Worm (Caenorhabditis elegans) whole organism, mixed stage, embryonic: ENCODE measurements around the gene ttr-38.

ENCODE experiments used
- M03D4.4 ChIP-seq: sonication (generic microtip); optimal IDR thresholded peaks from 2 replicates; lab custom pipeline; 2017; ENCODE audit warnings: mild to moderate bottlenecking, missing genetic modification characterization, missing compliant biosample characterization
- bed-3 ChIP-seq: fragments of 200-800 bp; sonication (Bioruptor generic); optimal IDR thresholded peaks from 3 replicates; lab custom pipeline; 2018; ENCODE audit warnings: mild to moderate bottlenecking, missing genetic modification characterization, moderate library complexity, missing compliant biosample characterization
- blmp-1 ChIP-seq: fragments of 150-350 bp; optimal IDR thresholded peaks from 2 replicates; lab custom pipeline; 2014; ENCODE audit warnings: missing biosample characterization, missing genetic modification characterization
- ceh-39 ChIP-seq: fragments of 150-350 bp; optimal IDR thresholded peaks from 2 replicates; lab custom pipeline; 2014; ENCODE audit warnings: missing biosample characterization, missing genetic modification characterization
- ceh-43 ChIP-seq: fragments of 200-800 bp; sonication (Bioruptor generic); optimal IDR thresholded peaks from 2 replicates; lab custom pipeline; 2018; ENCODE audit warnings: mild to moderate bottlenecking, missing genetic modification characterization, moderate library complexity, missing compliant biosample characterization
- ceh-83 ChIP-seq: fragments of 200-800 bp; sonication (Bioruptor generic); optimal IDR thresholded peaks from 2 replicates; lab custom pipeline; 2018; ENCODE audit warnings: mild to moderate bottlenecking, missing genetic modification characterization, missing compliant biosample characterization
- ces-1 ChIP-seq: fragments of 150-350 bp; optimal IDR thresholded peaks from 2 replicates; lab custom pipeline; 2014; ENCODE audit warnings: missing biosample characterization, missing genetic modification reagents, missing genetic modification characterization
- drap-1 ChIP-seq: fragments of 200-800 bp; sonication (Bioruptor generic); optimal IDR thresholded peaks from 3 replicates; lab custom pipeline; 2018; ENCODE audit warnings: mild to moderate bottlenecking, missing genetic modification characterization, missing compliant biosample characterization
- elt-1 ChIP-seq: sonication (generic microtip); optimal IDR thresholded peaks from 2 replicates; lab custom pipeline; 2017; ENCODE audit warnings: missing genetic modification characterization, mild to moderate bottlenecking, missing compliant biosample characterization, antibody characterized with exemption, moderate library complexity, borderline replicate concordance; ENCODE audit not compliant: insufficient read depth
- elt-3 ChIP-seq: fragments of 150-350 bp; optimal IDR thresholded peaks from 2 replicates; lab custom pipeline; 2014; ENCODE audit warnings: missing biosample characterization, missing genetic modification characterization
- flh-1 ChIP-seq: fragments of 200-800 bp; sonication (Bioruptor generic); optimal IDR thresholded peaks from 2 replicates; lab custom pipeline; 2018; ENCODE audit warnings: mild to moderate bottlenecking, missing genetic modification characterization, moderate library complexity, missing compliant biosample characterization
- ham-2 ChIP-seq: fragments of 200-800 bp; sonication (Bioruptor generic); optimal IDR thresholded peaks from 2 replicates; lab custom pipeline; 2018; ENCODE audit warnings: mild to moderate bottlenecking, missing genetic modification characterization, missing compliant biosample characterization
- hlh-1 ChIP-seq: fragments of 150-350 bp; optimal IDR thresholded peaks from 2 replicates; lab custom pipeline; 2014; ENCODE audit warnings: missing biosample characterization, missing genetic modification reagents, missing genetic modification characterization
- lin-13 ChIP-seq: fragments of 150-350 bp; optimal IDR thresholded peaks from 2 replicates; lab custom pipeline; 2014; ENCODE audit warnings: missing biosample characterization, missing genetic modification characterization
- lin-32 ChIP-seq: fragments of 200-800 bp; sonication (Bioruptor generic); optimal IDR thresholded peaks from 2 replicates; lab custom pipeline; 2018; ENCODE audit warnings: mild to moderate bottlenecking, missing genetic modification characterization, missing compliant biosample characterization
- lsy-2 ChIP-seq: fragments of 150-350 bp; optimal IDR thresholded peaks from 2 replicates; lab custom pipeline; 2014; ENCODE audit warnings: missing biosample characterization, missing genetic modification characterization
- mab-5 ChIP-seq: fragments of 150-350 bp; optimal IDR thresholded peaks from 2 replicates; lab custom pipeline; 2014; ENCODE audit warnings: missing biosample characterization, missing genetic modification characterization
- mep-1 ChIP-seq: fragments of 150-350 bp; optimal IDR thresholded peaks from 2 replicates; lab custom pipeline; 2017; ENCODE audit warnings: missing biosample characterization, missing genetic modification reagents, missing genetic modification characterization, inconsistent platforms
- mls-2 ChIP-seq: sonication (generic microtip); optimal IDR thresholded peaks from 2 replicates; lab custom pipeline; 2016; ENCODE audit warnings: mild to moderate bottlenecking, missing genetic modification characterization, moderate library complexity, missing compliant biosample characterization
- nhr-12 ChIP-seq: fragments of 150-350 bp; optimal IDR thresholded peaks from 2 replicates; lab custom pipeline; 2014; ENCODE audit warnings: missing biosample characterization, missing genetic modification characterization
- nhr-2 ChIP-seq: fragments of 150-350 bp; optimal IDR thresholded peaks from 2 replicates; lab custom pipeline; 2014; ENCODE audit warnings: missing biosample characterization, missing genetic modification characterization
- nhr-237 ChIP-seq: fragments of 150-350 bp; optimal IDR thresholded peaks from 2 replicates; lab custom pipeline; 2014; ENCODE audit warnings: missing biosample characterization, missing genetic modification characterization
- nhr-76 ChIP-seq: sonication (generic microtip); optimal IDR thresholded peaks from 2 replicates; lab custom pipeline; 2017; ENCODE audit warnings: missing biosample characterization, missing genetic modification characterization
- pha-4 ChIP-seq: fragments of 150-350 bp; optimal IDR thresholded peaks from 2 replicates; lab custom pipeline; 2018; ENCODE audit warnings: missing biosample characterization, missing genetic modification reagents, missing genetic modification characterization
- sem-2 ChIP-seq: fragments of 200-800 bp; sonication (Bioruptor generic); optimal IDR thresholded peaks from 2 replicates; lab custom pipeline; 2018; ENCODE audit warnings: mild to moderate bottlenecking, missing genetic modification characterization, missing compliant biosample characterization
- snpc-4 ChIP-seq: fragments of 150-350 bp; optimal IDR thresholded peaks from 2 replicates; lab custom pipeline; 2014; ENCODE audit warnings: missing biosample characterization, missing genetic modification characterization
- sptf-1 ChIP-seq: sonication (generic microtip); optimal IDR thresholded peaks from 2 replicates; lab custom pipeline; 2017; ENCODE audit warnings: mild to moderate bottlenecking, missing genetic modification characterization, moderate library complexity, missing compliant biosample characterization
- tbx-8 ChIP-seq: fragments of 200-800 bp; sonication (Bioruptor generic); optimal IDR thresholded peaks from 2 replicates; lab custom pipeline; 2018; ENCODE audit warnings: mild to moderate bottlenecking, missing genetic modification characterization, moderate library complexity, missing compliant biosample characterization
- unc-39 ChIP-seq: fragments of 150-350 bp; optimal IDR thresholded peaks from 2 replicates; lab custom pipeline; 2014; ENCODE audit warnings: missing biosample characterization, missing genetic modification characterization
- unc-62 ChIP-seq: fragments of 150-350 bp; optimal IDR thresholded peaks from 2 replicates; lab custom pipeline; 2014; ENCODE audit warnings: missing biosample characterization, missing genetic modification reagents, missing genetic modification characterization
- zip-8 ChIP-seq: fragments of 150-350 bp; optimal IDR thresholded peaks from 2 replicates; lab custom pipeline; 2014; ENCODE audit warnings: missing biosample characterization, missing genetic modification characterization
- ztf-11 ChIP-seq: fragments of 150-350 bp; optimal IDR thresholded peaks from 2 replicates; lab custom pipeline; 2014; ENCODE audit warnings: missing biosample characterization, missing genetic modification characterization

The ttr-38 gene

DNA sequence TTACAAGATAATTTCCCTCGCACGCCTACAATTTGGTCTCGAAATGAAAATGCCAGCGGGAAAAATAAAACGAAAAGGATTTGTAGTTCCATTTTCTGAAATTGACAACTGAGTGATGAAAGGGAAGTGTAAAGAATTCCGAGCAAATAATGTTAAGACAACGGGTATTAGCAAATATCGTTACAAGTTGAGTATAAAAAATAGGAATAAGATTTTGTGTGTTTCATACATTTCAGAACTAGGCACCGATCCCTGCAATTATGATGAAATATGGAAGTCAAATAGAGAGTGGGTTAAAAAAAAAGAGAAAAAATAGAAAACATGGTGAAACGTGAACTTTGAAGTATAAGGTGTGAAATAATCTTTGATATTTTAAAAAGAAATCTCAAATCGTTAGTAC, at the start of gene ttr-38:
TSS of gene ttr-38 (minus strand) at position 101 of the 400 bp plus-strand sequence.
- no peak for TF ChIP-seq ceh-39
- TF ChIP-seq unc-62 (GFP tag; lab: Kevin White, UChicago) = no peak
- no peak for TF ChIP-seq blmp-1
- TF ChIP-seq M03D4.4 = no peak
- no peak for TF ChIP-seq elt-1 (tag; lab: Kevin White, UChicago)
- TF ChIP-seq ham-2 (GFP tag; lab: Kevin White, UChicago) = no peak
- TF ChIP-seq zip-8 (tag; lab: Kevin White, UChicago) = no peak
- TF ChIP-seq nhr-12 = no peak
- no peak for TF ChIP-seq snpc-4 (tag; lab: Kevin White, UChicago)
- TF ChIP-seq flh-1 (GFP tag; lab: Kevin White, UChicago) = no peak
- TF ChIP-seq bed-3 (GFP tag; lab: Kevin White, UChicago) = no peak
- TF ChIP-seq ceh-83 = no peak
- TF ChIP-seq lsy-2 (tag; lab: Kevin White, UChicago) = no peak
- TF ChIP-seq nhr-2 (tag; lab: Kevin White, UChicago) = no peak
- TF ChIP-seq ces-1 (GFP tag; lab: Kevin White, UChicago) = no peak
- TF ChIP-seq, all 35 proteins: peak for 0

DNA sequence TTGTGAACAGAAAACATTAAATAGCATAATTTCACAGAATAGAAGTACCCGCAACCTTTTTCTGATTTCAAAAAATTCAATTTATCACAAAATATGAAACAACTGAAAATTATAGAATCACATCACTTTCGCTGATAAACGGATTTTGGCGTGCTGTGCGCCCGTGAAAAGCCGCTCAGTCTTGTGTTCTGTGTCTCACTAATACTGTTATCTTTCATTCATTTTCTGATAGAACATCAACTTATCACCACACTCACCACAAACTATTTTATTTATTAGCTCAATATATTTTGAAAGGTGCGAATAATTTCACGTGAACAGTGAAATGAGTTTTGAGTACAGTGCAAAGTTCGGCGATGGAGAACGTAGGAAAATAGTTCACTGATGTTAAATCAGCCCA, 49.8 kb upstream of the ttr-38 start:
- TF ChIP-seq ztf-11 (tag; lab: Kevin White, UChicago) (no peak), tbx-8 (GFP tag; lab: Kevin White, UChicago) (no peak), hlh-1 (tag; lab: Kevin White, UChicago) (no peak), ceh-43 (GFP tag; lab: Kevin White, UChicago) (no peak), sptf-1 (tag; lab: Kevin White, UChicago) (no peak), blmp-1 (no peak), pha-4 (tag; lab: Kevin White, UChicago) (no peak), unc-62 (GFP tag; lab: Kevin White, UChicago) (no peak), bed-3 (GFP tag; lab: Kevin White, UChicago) (no peak), ceh-83 (no peak), nhr-76 (tag; lab: Kevin White, UChicago) (no peak), lsy-2 (tag; lab: Kevin White, UChicago) (no peak), drap-1 (GFP tag; lab: Kevin White, UChicago) (no peak), lin-13 (tag; lab: Kevin White, UChicago) (no peak), ces-1 (GFP tag; lab: Kevin White, UChicago) (no peak), lin-32 (GFP tag; lab: Kevin White, UChicago) (no peak), sem-2 (GFP tag; lab: Kevin White, UChicago) (no peak), zip-8 (tag; lab: Kevin White, UChicago) (no peak), ham-2 (GFP tag; lab: Kevin White, UChicago) (no peak), mls-2 (tag; lab: Kevin White, UChicago) (no peak)

DNA sequence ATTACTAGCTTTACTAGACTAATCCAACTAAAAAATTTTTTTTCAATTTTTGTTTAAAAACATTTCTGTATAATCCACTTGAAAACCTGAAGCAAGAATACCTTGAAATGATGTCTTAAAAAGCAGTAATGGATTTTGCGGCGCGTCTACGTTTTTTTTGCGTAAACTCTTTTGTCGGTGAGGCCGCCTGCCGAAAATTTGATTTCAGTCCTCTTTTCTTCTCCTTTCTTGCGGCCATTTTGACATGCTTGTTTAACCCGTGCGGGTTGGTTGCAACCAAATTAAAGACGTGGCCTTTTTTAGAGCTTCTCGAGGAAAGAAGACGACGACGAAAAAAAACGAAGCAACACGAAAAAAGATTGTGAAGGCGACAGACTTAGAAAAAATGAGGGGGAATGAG, 46.8 kb upstream of the ttr-38 start:
- TF ChIP-seq ces-1 (GFP tag; lab: Kevin White, UChicago) (peak; percentile 73), ceh-39 (no peak)

DNA sequence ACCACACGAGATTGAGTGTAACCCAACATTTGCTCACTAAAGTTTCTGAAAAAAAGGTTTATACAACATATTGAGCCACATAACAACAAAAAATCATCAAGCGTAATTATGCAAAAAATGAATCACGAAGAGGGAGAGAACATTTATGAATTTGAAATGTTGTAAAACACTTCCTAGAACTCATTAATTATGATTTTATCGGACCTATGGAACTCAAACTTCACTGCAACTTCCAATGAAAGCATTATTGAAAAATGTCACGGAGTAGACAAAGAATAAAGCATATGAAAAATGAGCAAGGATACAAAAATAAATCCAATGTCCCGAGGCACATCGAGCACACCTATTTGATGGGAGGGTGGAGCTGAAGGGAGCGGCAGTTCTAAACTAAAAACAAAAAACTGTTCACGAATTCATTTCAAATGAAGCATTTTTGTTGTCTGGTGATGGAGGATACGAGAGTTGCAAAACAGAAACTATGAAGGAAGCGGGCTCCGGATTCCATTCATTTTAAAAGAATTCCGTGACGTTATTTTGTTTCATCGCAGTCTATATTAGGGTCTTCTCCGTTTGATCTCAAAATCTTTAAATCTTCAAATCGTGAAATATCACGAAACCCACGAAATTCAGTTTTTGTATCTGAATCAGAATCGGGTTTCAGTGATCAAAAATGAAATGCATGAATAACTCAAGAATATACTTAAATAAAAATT, 35.7 kb upstream of the ttr-38 start, which contains the start of gene flp-20:
TSS of gene flp-20 (minus strand) at position 51 of the 713 bp plus-strand sequence.
- TF ChIP-seq ceh-83 = no peak
- TF ChIP-seq nhr-237 (tag; lab: Kevin White, UChicago) = no peak
- no peak for TF ChIP-seq drap-1 (GFP tag; lab: Kevin White, UChicago)
- no peak for TF ChIP-seq mab-5 (tag; lab: Kevin White, UChicago)
- no peak for TF ChIP-seq elt-3 (tag; lab: Kevin White, UChicago)
- TF ChIP-seq blmp-1 = no peak
- TF ChIP-seq sptf-1 (tag; lab: Kevin White, UChicago) = no peak
- TF ChIP-seq pha-4 (tag; lab: Kevin White, UChicago) = no peak
- no peak for TF ChIP-seq ceh-39
- TF ChIP-seq tbx-8 (GFP tag; lab: Kevin White, UChicago) = no peak
- TF ChIP-seq lsy-2 (tag; lab: Kevin White, UChicago) = no peak
- TF ChIP-seq M03D4.4 = no peak
- no peak for TF ChIP-seq mep-1 (tag; lab: Kevin White, UChicago)
- TF ChIP-seq unc-62 (GFP tag; lab: Kevin White, UChicago) = no peak
- no peak for TF ChIP-seq flh-1 (GFP tag; lab: Kevin White, UChicago)
- no peak for TF ChIP-seq nhr-12
- no peak for TF ChIP-seq zip-8 (tag; lab: Kevin White, UChicago)
- TF ChIP-seq ham-2 (GFP tag; lab: Kevin White, UChicago) = no peak
- TF ChIP-seq snpc-4 (tag; lab: Kevin White, UChicago) = no peak
- TF ChIP-seq unc-39 (tag; lab: Kevin White, UChicago) = no peak
